Worm (Caenorhabditis elegans): ENCODE results near the gene stg-1.

Gene stg-1

ce11 chrII:10044961-10045360 is 15.5 kb downstream of the stg-1 start, which contains the start of the genes F52H3.11 and bath-38:
TSS of gene F52H3.11 (minus strand) at chrII:10045163.
TSS of gene bath-38 (minus strand) at chrII:10045270.
- TF ChIP-seq nhr-85 (tag) (peak; percentile 69), nhr-28 (tag; optimal IDR thresholded peaks at IDR 0.05) (no peak), elt-3 (tag; optimal IDR thresholded peaks at IDR 0.05) (peak in 1 of 6 experiments; percentile 37), skn-1 (tag; optimal IDR thresholded peaks at IDR 0.05) (peak; percentile 37), F16B12.6 (tag; optimal IDR thresholded peaks at IDR 0.05) (peak; percentile 81), ceh-90 (tag; optimal IDR thresholded peaks at IDR 0.05) (no peak), ama-1 (optimal IDR thresholded peaks at IDR 0.05) (peak; percentile 5), lsy-2 (tag; optimal IDR thresholded peaks at IDR 0.05) (peak; percentile 21 to 60), dpl-1 (GFP tag; optimal IDR thresholded peaks at IDR 0.05) (peak; percentile 15 to 62 (median 53)), sptf-1 (tag; optimal IDR thresholded peaks at IDR 0.05) (no peak), blmp-1 (tag; optimal IDR thresholded peaks at IDR 0.05) (peak; percentile 56), mep-1 (tag; optimal IDR thresholded peaks at IDR 0.05) (peak; percentile 57), rnt-1 (tag; optimal IDR thresholded peaks at IDR 0.05) (peak; percentile 37), lin-35 (GFP tag; optimal IDR thresholded peaks at IDR 0.05) (peak; percentile 24 to 51), ztf-4 (tag; optimal IDR thresholded peaks at IDR 0.05) (peak; percentile 30), grh-1 (GFP tag; IDR thresholded peaks at IDR 0.05) (no peak), nhr-84 (tag; optimal IDR thresholded peaks at IDR 0.05) (no peak), efl-1 (optimal IDR thresholded peaks at IDR 0.05) (peak; percentile 54 to 56), efl-1 (GFP tag; optimal IDR thresholded peaks at IDR 0.05 in 1 of 2) (peak; percentile 54 to 90), fkh-4 (tag; optimal IDR thresholded peaks at IDR 0.05; ENCODE audit: borderline replicate concordance) (no peak), egl-27 (tag; optimal IDR thresholded peaks at IDR 0.05) (no peak), nhr-71 (tag; optimal IDR thresholded peaks at IDR 0.05) (peak; percentile 27), nhr-20 (tag; optimal IDR thresholded peaks at IDR 0.05) (peak; percentile 51), fkh-10 (GFP tag; optimal IDR thresholded peaks at IDR 0.05) (no peak), C16A3.4 (tag; optimal IDR thresholded peaks at IDR 0.05) (peak; percentile 59), xbp-1 (tag; optimal IDR thresholded peaks at IDR 0.05) (peak; percentile 32), ceh-82 (tag; optimal IDR thresholded peaks at IDR 0.05) (peak in 1 of 3 experiments; percentile 25), snu-23 (GFP tag; optimal IDR thresholded peaks at IDR 0.05) (peak; percentile 54), nhr-12 (tag; optimal IDR thresholded peaks at IDR 0.05) (no peak), swsn-7 (tag; optimal IDR thresholded peaks at IDR 0.05) (peak; percentile 36), pax-3 (tag; optimal IDR thresholded peaks at IDR 0.05) (no peak), tlp-1 (tag; optimal IDR thresholded peaks at IDR 0.05) (no peak), unc-130 (tag; optimal IDR thresholded peaks at IDR 0.05) (peak; percentile 47), lin-14 (GFP tag; optimal IDR thresholded peaks at IDR 0.05) (peak; percentile 64), tbx-2 (tag; optimal IDR thresholded peaks at IDR 0.05) (peak; percentile 39), nhr-47 (tag; optimal IDR thresholded peaks at IDR 0.05) (peak; percentile 11)

- TF ChIP-seq fkh-10 (GFP tag; optimal IDR thresholded peaks at IDR 0.05) (no peak), mep-1 (tag; optimal IDR thresholded peaks at IDR 0.05) (no peak), rnt-1 (tag; optimal IDR thresholded peaks at IDR 0.05) (no peak), nhr-12 (tag; optimal IDR thresholded peaks at IDR 0.05) (no peak), pqm-1 (tag; optimal IDR thresholded peaks at IDR 0.05) (no peak), lsy-2 (tag; optimal IDR thresholded peaks at IDR 0.05) (no peak), nhr-11 (tag; optimal IDR thresholded peaks at IDR 0.05) (no peak), aha-1 (tag; optimal IDR thresholded peaks at IDR 0.05) (no peak), lin-14 (GFP tag; optimal IDR thresholded peaks at IDR 0.05) (no peak), ceh-88 (GFP tag; IDR thresholded peaks at IDR 0.05) (no peak), vab-15 (tag; optimal IDR thresholded peaks at IDR 0.05) (no peak), unc-98 (GFP tag; IDR thresholded peaks at IDR 0.05) (no peak), unc-130 (tag; optimal IDR thresholded peaks at IDR 0.05) (no peak), sptf-1 (tag; optimal IDR thresholded peaks at IDR 0.05) (no peak), nhr-19 (GFP tag; conservative IDR thresholded peaks at IDR 0.05) (no peak), snu-23 (GFP tag; optimal IDR thresholded peaks at IDR 0.05) (no peak), sox-4 (tag; optimal IDR thresholded peaks at IDR 0.05) (no peak), hlh-4 (tag; optimal IDR thresholded peaks at IDR 0.05) (no peak), xbp-1 (tag; optimal IDR thresholded peaks at IDR 0.05) (no peak)
Measured at ce11 chrII:10040834-10041233, 19.6 kb downstream of the stg-1 start, which contains the start of gene ogr-2. TSS of gene ogr-2 (plus strand) at chrII:10041134.

Measured in whole organism, L1 larva.